Worm (Caenorhabditis elegans) whole organism, L4/young adult: ENCODE measurements around the gene C14C11.7.

Experiments used
- W03F9.2 ChIP-seq: fragments of 150-350 bp; optimal IDR thresholded peaks from 2 replicates; lab custom pipeline; 2014; ENCODE audit warnings: missing biosample characterization, missing genetic modification characterization
- him-1 ChIP-seq: sonication (generic microtip); optimal IDR thresholded peaks from 2 replicates; lab custom pipeline; 2016; ENCODE audit warnings: missing genotype, missing genetic modification reagents, missing genetic modification characterization, missing compliant biosample characterization

DNA sequence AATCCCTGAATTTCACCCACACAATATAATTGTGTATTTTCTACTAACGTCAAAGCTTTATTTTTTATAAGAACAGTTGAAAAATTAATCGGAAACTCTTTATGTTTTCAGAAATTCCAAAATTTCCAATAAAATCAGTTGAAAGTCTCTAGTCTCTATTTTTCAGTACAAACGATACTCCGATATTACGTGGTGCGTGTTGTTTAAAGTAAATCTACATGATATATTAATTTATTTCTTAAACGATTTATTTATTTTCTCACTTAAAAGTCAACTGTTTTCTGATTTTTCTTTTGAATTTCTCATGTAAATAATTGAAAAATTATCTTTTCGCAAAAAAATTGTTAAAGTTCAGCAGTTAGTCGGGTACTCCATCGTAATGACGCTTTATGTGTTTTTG is 46.3 kb upstream of the C14C11.7 start:
- TF ChIP-seq him-1 (tag; lab: Kevin White, UChicago), result no peak
- TF ChIP-seq W03F9.2 (tag; lab: Kevin White, UChicago), result no peak
